Worm (Caenorhabditis elegans) whole organism, mixed stage, embryonic: Measurements from ENCODE around the gene dhc-4.

Experiments used
- M03D4.4 ChIP-seq: sonication (generic microtip); optimal IDR thresholded peaks from 2 replicates; lab custom pipeline; 2017; ENCODE audit warnings: mild to moderate bottlenecking, missing genetic modification characterization, missing compliant biosample characterization
- bed-3 ChIP-seq: fragments of 200-800 bp; sonication (Bioruptor generic); optimal IDR thresholded peaks from 3 replicates; lab custom pipeline; 2018; ENCODE audit warnings: mild to moderate bottlenecking, missing genetic modification characterization, moderate library complexity, missing compliant biosample characterization
- blmp-1 ChIP-seq: fragments of 150-350 bp; optimal IDR thresholded peaks from 2 replicates; lab custom pipeline; 2014; ENCODE audit warnings: missing biosample characterization, missing genetic modification characterization
- ceh-39 ChIP-seq: fragments of 150-350 bp; optimal IDR thresholded peaks from 2 replicates; lab custom pipeline; 2014; ENCODE audit warnings: missing biosample characterization, missing genetic modification characterization
- ceh-43 ChIP-seq: fragments of 200-800 bp; sonication (Bioruptor generic); optimal IDR thresholded peaks from 2 replicates; lab custom pipeline; 2018; ENCODE audit warnings: mild to moderate bottlenecking, missing genetic modification characterization, moderate library complexity, missing compliant biosample characterization
- ces-1 ChIP-seq: fragments of 150-350 bp; optimal IDR thresholded peaks from 2 replicates; lab custom pipeline; 2014; ENCODE audit warnings: missing biosample characterization, missing genetic modification reagents, missing genetic modification characterization
- cnd-1 ChIP-seq: fragments of 200-800 bp; sonication (Bioruptor generic); optimal IDR thresholded peaks from 2 replicates; lab custom pipeline; 2018; ENCODE audit warnings: mild to moderate bottlenecking, missing genetic modification characterization, missing compliant biosample characterization
- drap-1 ChIP-seq: fragments of 200-800 bp; sonication (Bioruptor generic); optimal IDR thresholded peaks from 3 replicates; lab custom pipeline; 2018; ENCODE audit warnings: mild to moderate bottlenecking, missing genetic modification characterization, missing compliant biosample characterization
- elt-1 ChIP-seq: sonication (generic microtip); optimal IDR thresholded peaks from 2 replicates; lab custom pipeline; 2017; ENCODE audit warnings: missing genetic modification characterization, mild to moderate bottlenecking, missing compliant biosample characterization, antibody characterized with exemption, moderate library complexity, borderline replicate concordance; ENCODE audit not compliant: insufficient read depth
- elt-3 ChIP-seq: fragments of 150-350 bp; optimal IDR thresholded peaks from 2 replicates; lab custom pipeline; 2014; ENCODE audit warnings: missing biosample characterization, missing genetic modification characterization
- flh-1 ChIP-seq: fragments of 200-800 bp; sonication (Bioruptor generic); optimal IDR thresholded peaks from 2 replicates; lab custom pipeline; 2018; ENCODE audit warnings: mild to moderate bottlenecking, missing genetic modification characterization, moderate library complexity, missing compliant biosample characterization
- ham-2 ChIP-seq: fragments of 200-800 bp; sonication (Bioruptor generic); optimal IDR thresholded peaks from 2 replicates; lab custom pipeline; 2018; ENCODE audit warnings: mild to moderate bottlenecking, missing genetic modification characterization, missing compliant biosample characterization
- lin-32 ChIP-seq: fragments of 200-800 bp; sonication (Bioruptor generic); optimal IDR thresholded peaks from 2 replicates; lab custom pipeline; 2018; ENCODE audit warnings: mild to moderate bottlenecking, missing genetic modification characterization, missing compliant biosample characterization
- lsy-2 ChIP-seq: fragments of 150-350 bp; optimal IDR thresholded peaks from 2 replicates; lab custom pipeline; 2014; ENCODE audit warnings: missing biosample characterization, missing genetic modification characterization
- mab-5 ChIP-seq: fragments of 150-350 bp; optimal IDR thresholded peaks from 2 replicates; lab custom pipeline; 2014; ENCODE audit warnings: missing biosample characterization, missing genetic modification characterization
- mep-1 ChIP-seq: fragments of 150-350 bp; optimal IDR thresholded peaks from 2 replicates; lab custom pipeline; 2017; ENCODE audit warnings: missing biosample characterization, missing genetic modification reagents, missing genetic modification characterization, inconsistent platforms
- mls-2 ChIP-seq: sonication (generic microtip); optimal IDR thresholded peaks from 2 replicates; lab custom pipeline; 2016; ENCODE audit warnings: mild to moderate bottlenecking, missing genetic modification characterization, moderate library complexity, missing compliant biosample characterization
- nhr-12 ChIP-seq: fragments of 150-350 bp; optimal IDR thresholded peaks from 2 replicates; lab custom pipeline; 2014; ENCODE audit warnings: missing biosample characterization, missing genetic modification characterization
- nhr-2 ChIP-seq: fragments of 150-350 bp; optimal IDR thresholded peaks from 2 replicates; lab custom pipeline; 2014; ENCODE audit warnings: missing biosample characterization, missing genetic modification characterization
- nhr-237 ChIP-seq: fragments of 150-350 bp; optimal IDR thresholded peaks from 2 replicates; lab custom pipeline; 2014; ENCODE audit warnings: missing biosample characterization, missing genetic modification characterization
- nhr-28 ChIP-seq: fragments of 150-350 bp; optimal IDR thresholded peaks from 2 replicates; lab custom pipeline; 2014; ENCODE audit warnings: missing biosample characterization, missing genetic modification characterization
- nhr-76 ChIP-seq: sonication (generic microtip); optimal IDR thresholded peaks from 2 replicates; lab custom pipeline; 2017; ENCODE audit warnings: missing biosample characterization, missing genetic modification characterization
- sem-2 ChIP-seq: fragments of 200-800 bp; sonication (Bioruptor generic); optimal IDR thresholded peaks from 2 replicates; lab custom pipeline; 2018; ENCODE audit warnings: mild to moderate bottlenecking, missing genetic modification characterization, missing compliant biosample characterization
- snpc-4 ChIP-seq: fragments of 150-350 bp; optimal IDR thresholded peaks from 2 replicates; lab custom pipeline; 2014; ENCODE audit warnings: missing biosample characterization, missing genetic modification characterization
- sptf-1 ChIP-seq: sonication (generic microtip); optimal IDR thresholded peaks from 2 replicates; lab custom pipeline; 2017; ENCODE audit warnings: mild to moderate bottlenecking, missing genetic modification characterization, moderate library complexity, missing compliant biosample characterization
- tbx-8 ChIP-seq: fragments of 200-800 bp; sonication (Bioruptor generic); optimal IDR thresholded peaks from 2 replicates; lab custom pipeline; 2018; ENCODE audit warnings: mild to moderate bottlenecking, missing genetic modification characterization, moderate library complexity, missing compliant biosample characterization
- unc-120 ChIP-seq: sonication (generic microtip); optimal IDR thresholded peaks from 2 replicates; lab custom pipeline; 2017; ENCODE audit warnings: missing genetic modification characterization, missing compliant biosample characterization; ENCODE audit not compliant: poor library complexity, severe bottlenecking
- unc-39 ChIP-seq: fragments of 150-350 bp; optimal IDR thresholded peaks from 2 replicates; lab custom pipeline; 2014; ENCODE audit warnings: missing biosample characterization, missing genetic modification characterization
- unc-62 ChIP-seq: fragments of 150-350 bp; optimal IDR thresholded peaks from 2 replicates; lab custom pipeline; 2014; ENCODE audit warnings: missing biosample characterization, missing genetic modification reagents, missing genetic modification characterization
- zip-8 ChIP-seq: fragments of 150-350 bp; optimal IDR thresholded peaks from 2 replicates; lab custom pipeline; 2014; ENCODE audit warnings: missing biosample characterization, missing genetic modification characterization
- ztf-11 ChIP-seq: fragments of 150-350 bp; optimal IDR thresholded peaks from 2 replicates; lab custom pipeline; 2014; ENCODE audit warnings: missing biosample characterization, missing genetic modification characterization

The dhc-4 gene

ce11 chrIII:10935944-10936343 is 33.8 kb upstream of the dhc-4 start, which contains the start of gene rle-1:
Gene rle-1, plus strand, starts transcription at chrIII:10936244.
- TF ChIP-seq unc-120 (tag; lab: Kevin White, UChicago) (no peak), cnd-1 (no peak), ztf-11 (no peak), nhr-28 (tag; lab: Kevin White, UChicago) (no peak), nhr-2 (tag; lab: Kevin White, UChicago) (no peak), ham-2 (GFP tag; lab: Kevin White, UChicago) (no peak), mab-5 (tag; lab: Kevin White, UChicago) (no peak), flh-1 (GFP tag; lab: Kevin White, UChicago) (no peak), drap-1 (GFP tag; lab: Kevin White, UChicago) (no peak), tbx-8 (no peak), unc-62 (GFP tag; lab: Kevin White, UChicago) (no peak)
- TF ChIP-seq, all 35 proteins: peak for 0

ce11 chrIII:10939184-10939583 is 30.6 kb upstream of the dhc-4 start:
- TF ChIP-seq tbx-8: no peak
- TF ChIP-seq ztf-11: no peak

- TF ChIP-seq tbx-8: no peak
- no peak for TF ChIP-seq unc-62 (GFP tag; lab: Kevin White, UChicago)
- no peak for TF ChIP-seq ztf-11
- no peak for TF ChIP-seq M03D4.4 (tag; lab: Kevin White, UChicago)
- no peak for TF ChIP-seq ceh-43 (GFP tag; lab: Kevin White, UChicago)
- TF ChIP-seq zip-8: no peak
- TF ChIP-seq drap-1 (GFP tag; lab: Kevin White, UChicago): no peak
These were observed 26.8 kb upstream of the dhc-4 start for ce11 chrIII:10942905-10943304.

- no peak for TF ChIP-seq mep-1
- no peak for TF ChIP-seq nhr-237 (tag; lab: Kevin White, UChicago)
- no peak for TF ChIP-seq snpc-4 (tag; lab: Kevin White, UChicago)
These were observed 24.2 kb upstream of the dhc-4 start for ce11 chrIII:10945537-10945936.

- TF ChIP-seq flh-1 (GFP tag; lab: Kevin White, UChicago): no peak
- TF ChIP-seq drap-1 (GFP tag; lab: Kevin White, UChicago): no peak
- no peak for TF ChIP-seq mep-1
- TF ChIP-seq cnd-1: no peak
- TF ChIP-seq tbx-8: no peak
- TF ChIP-seq bed-3 (GFP tag; lab: Kevin White, UChicago): no peak
- TF ChIP-seq, all 35 proteins: peak for 0
These were observed 22.6 kb upstream of the dhc-4 start, which contains the start of gene strd-1 for ce11 chrIII:10947155-10947554. Gene strd-1, plus strand, starts transcription at chrIII:10947455.

- TF ChIP-seq nhr-2 (tag; lab: Kevin White, UChicago): no peak
- TF ChIP-seq blmp-1 (tag; lab: Kevin White, UChicago): no peak
- TF ChIP-seq M03D4.4 (tag; lab: Kevin White, UChicago): no peak
- no peak for TF ChIP-seq ceh-39 (tag; lab: Kevin White, UChicago)
- TF ChIP-seq mls-2: no peak
- TF ChIP-seq ztf-11: no peak
- no peak for TF ChIP-seq elt-3 (tag; lab: Kevin White, UChicago)
- no peak for TF ChIP-seq nhr-76 (tag; lab: Kevin White, UChicago)
- TF ChIP-seq drap-1 (GFP tag; lab: Kevin White, UChicago): no peak
- TF ChIP-seq bed-3 (GFP tag; lab: Kevin White, UChicago): no peak
- no peak for TF ChIP-seq mab-5 (tag; lab: Kevin White, UChicago)
These were observed 18.0 kb upstream of the dhc-4 start for ce11 chrIII:10951713-10952112.

ce11 chrIII:10953160-10953559 is 16.6 kb upstream of the dhc-4 start, which contains the start of gene zig-5:
Gene zig-5, minus strand, starts transcription at chrIII:10953508.
- TF ChIP-seq zip-8 (no peak), elt-1 (tag; lab: Kevin White, UChicago) (no peak), blmp-1 (tag; lab: Kevin White, UChicago) (no peak), lsy-2 (no peak), unc-120 (tag; lab: Kevin White, UChicago) (no peak), lin-32 (GFP tag; lab: Kevin White, UChicago) (no peak), ces-1 (no peak), unc-62 (GFP tag; lab: Kevin White, UChicago) (no peak), drap-1 (GFP tag; lab: Kevin White, UChicago) (no peak), mep-1 (no peak), sem-2 (GFP tag; lab: Kevin White, UChicago) (no peak), flh-1 (GFP tag; lab: Kevin White, UChicago) (no peak), sptf-1 (tag; lab: Kevin White, UChicago) (no peak), nhr-28 (tag; lab: Kevin White, UChicago) (no peak), cnd-1 (no peak), mab-5 (tag; lab: Kevin White, UChicago) (no peak), ztf-11 (no peak), nhr-12 (tag; lab: Kevin White, UChicago) (no peak), unc-39 (tag; lab: Kevin White, UChicago) (no peak), mls-2 (no peak)
- TF ChIP-seq, all 35 proteins: peak for 0
